Worm (Caenorhabditis elegans): ENCODE results near the gene acy-1.

Gene acy-1

ce11 chrIII:4731295-4731988, 9.5 kb downstream of the acy-1 start, which contains the start of gene F17C8.3:
F17C8.3 (plus strand) TSS chrIII:4731938.
- TF ChIP-seq C34F6.9 (tag; optimal IDR thresholded peaks at IDR 0.05): peak; percentile 47
- TF ChIP-seq F13H6.1 (tag; optimal IDR thresholded peaks at IDR 0.05): peak; percentile 73
- no peak for TF ChIP-seq nhr-6 (tag; optimal IDR thresholded peaks at IDR 0.05)
- no peak for TF ChIP-seq nhr-25 (tag; optimal IDR thresholded peaks at IDR 0.05)
- TF ChIP-seq nhr-21 (tag; optimal IDR thresholded peaks at IDR 0.05): no peak
- TF ChIP-seq mab-5 (tag; optimal IDR thresholded peaks at IDR 0.05): peak; percentile 32
- no peak for TF ChIP-seq nhr-11 (tag; optimal IDR thresholded peaks at IDR 0.05)
- peak; percentile 15 for TF ChIP-seq nhr-129 (tag; optimal IDR thresholded peaks at IDR 0.05)
- TF ChIP-seq egl-27 (tag; optimal IDR thresholded peaks at IDR 0.05): no peak
- TF ChIP-seq fos-1 (tag; optimal IDR thresholded peaks at IDR 0.05): no peak
- TF ChIP-seq elt-3 (tag; optimal IDR thresholded peaks at IDR 0.05): no peak
- no peak for TF ChIP-seq ZK546.5 (tag; optimal IDR thresholded peaks at IDR 0.05)
- TF ChIP-seq mdl-1 (tag; optimal IDR thresholded peaks at IDR 0.05): no peak
- peak in 1 of 2 experiments; percentile 56 for TF ChIP-seq lsy-2 (tag; optimal IDR thresholded peaks at IDR 0.05)
- TF ChIP-seq sem-4 (tag; optimal IDR thresholded peaks at IDR 0.05): no peak
- TF ChIP-seq ama-1 (optimal IDR thresholded peaks at IDR 0.05): no peak
- TF ChIP-seq unc-55 (GFP tag; optimal IDR thresholded peaks at IDR 0.05): no peak
- no peak for TF ChIP-seq ceh-82 (tag; optimal IDR thresholded peaks at IDR 0.05)
- peak; percentile 56 for TF ChIP-seq sma-9 (GFP tag; optimal IDR thresholded peaks at IDR 0.05)
- no peak for TF ChIP-seq sma-9 (tag; optimal IDR thresholded peaks at IDR 0.05)

DNA sequence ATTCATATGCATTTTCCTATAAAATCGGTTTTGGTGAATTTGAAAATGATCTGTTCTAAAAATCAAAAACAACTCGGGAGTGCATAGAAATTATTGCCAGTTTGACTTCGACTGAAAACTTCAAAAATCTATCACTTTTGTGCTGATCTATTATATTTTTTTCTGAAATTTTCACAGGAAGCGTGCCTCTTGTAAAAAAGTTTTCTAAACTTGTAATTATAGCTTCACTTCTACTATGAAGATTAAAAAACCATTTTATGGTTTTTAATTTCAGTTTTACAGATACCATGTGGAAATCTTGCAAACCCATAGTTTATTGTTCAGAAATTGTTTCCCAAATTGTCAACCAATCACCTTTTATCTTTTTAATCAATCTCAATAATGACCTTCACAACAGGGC, 12.2 kb downstream of the acy-1 start, which contains the start of gene F17C8.9:
TSS of gene F17C8.9 (plus strand) at position 301 of the 400 bp plus-strand sequence.
- TF ChIP-seq F13H6.1 (tag; optimal IDR thresholded peaks at IDR 0.05) (no peak), unc-55 (GFP tag; optimal IDR thresholded peaks at IDR 0.05) (no peak), mab-5 (tag; optimal IDR thresholded peaks at IDR 0.05) (no peak), nhr-12 (tag; optimal IDR thresholded peaks at IDR 0.05) (no peak), skn-1 (tag; optimal IDR thresholded peaks at IDR 0.05) (no peak), ztf-11 (tag; optimal IDR thresholded peaks at IDR 0.05) (no peak)

DNA sequence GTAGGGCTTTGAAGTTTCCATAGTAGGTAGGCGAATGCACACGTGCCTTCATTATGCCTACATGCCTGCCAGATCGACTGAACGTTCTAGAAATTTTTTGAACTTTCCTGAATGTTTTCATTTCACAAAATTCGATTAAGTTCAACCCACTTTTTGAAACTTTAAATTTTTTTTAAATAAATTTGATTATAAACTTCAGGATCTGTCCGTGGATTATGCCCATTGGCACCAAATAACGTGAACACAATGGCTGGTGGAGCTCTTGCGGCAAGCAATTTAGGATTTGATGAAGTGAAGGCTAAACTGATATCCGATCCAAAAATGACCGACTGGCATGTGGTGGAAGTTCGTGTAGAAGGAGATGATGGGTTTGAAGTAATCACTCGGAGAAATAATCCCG, 13.5 kb downstream of the acy-1 start, which contains the start of gene F17C8.7:
TSS of gene F17C8.7 (plus strand) at position 301 of the 400 bp plus-strand sequence.
- no peak for TF ChIP-seq nhr-6 (tag; optimal IDR thresholded peaks at IDR 0.05)
- no peak for TF ChIP-seq sem-4 (tag; optimal IDR thresholded peaks at IDR 0.05)
- no peak for TF ChIP-seq ama-1 (optimal IDR thresholded peaks at IDR 0.05)
- no peak for TF ChIP-seq sma-9 (GFP tag; optimal IDR thresholded peaks at IDR 0.05)
- TF ChIP-seq sma-9 (tag; optimal IDR thresholded peaks at IDR 0.05): no peak
- no peak for TF ChIP-seq nhr-77 (tag; optimal IDR thresholded peaks at IDR 0.05)
- TF ChIP-seq mbf-1 (tag; optimal IDR thresholded peaks at IDR 0.05): no peak
- no peak for TF ChIP-seq nhr-25 (tag; optimal IDR thresholded peaks at IDR 0.05)
- no peak for TF ChIP-seq lin-13 (GFP tag; optimal IDR thresholded peaks at IDR 0.05)
- no peak for TF ChIP-seq snpc-4 (tag; optimal IDR thresholded peaks at IDR 0.05)
- no peak for TF ChIP-seq lin-11 (tag; optimal IDR thresholded peaks at IDR 0.05)
- no peak for TF ChIP-seq egl-27 (tag; optimal IDR thresholded peaks at IDR 0.05)
- TF ChIP-seq ztf-4 (tag; optimal IDR thresholded peaks at IDR 0.05): no peak
- TF ChIP-seq alr-1 (tag; optimal IDR thresholded peaks at IDR 0.05): no peak
- no peak for TF ChIP-seq nhr-129 (tag; optimal IDR thresholded peaks at IDR 0.05)
- TF ChIP-seq dmd-4 (tag; optimal IDR thresholded peaks at IDR 0.05): no peak
- no peak for TF ChIP-seq skn-1 (tag; optimal IDR thresholded peaks at IDR 0.05)
- TF ChIP-seq F13H6.1 (tag; optimal IDR thresholded peaks at IDR 0.05): no peak

ce11 chrIII:4739975-4740374, 18.1 kb downstream of the acy-1 start, which contains the start of gene ras-2:
ras-2 (minus strand) TSS chrIII:4740075.
- TF ChIP-seq C34F6.9 (tag; optimal IDR thresholded peaks at IDR 0.05) (no peak), elt-1 (tag; optimal IDR thresholded peaks at IDR 0.05) (no peak), crh-2 (tag; optimal IDR thresholded peaks at IDR 0.05) (no peak), lsy-2 (tag; optimal IDR thresholded peaks at IDR 0.05) (no peak), unc-55 (GFP tag; optimal IDR thresholded peaks at IDR 0.05) (no peak), nhr-12 (tag; optimal IDR thresholded peaks at IDR 0.05) (no peak), snpc-4 (tag; optimal IDR thresholded peaks at IDR 0.05) (no peak), R02D3.7 (tag; optimal IDR thresholded peaks at IDR 0.05) (no peak), nhr-23 (tag; optimal IDR thresholded peaks at IDR 0.05) (no peak), peb-1 (tag; optimal IDR thresholded peaks at IDR 0.05) (no peak), dmd-4 (tag; optimal IDR thresholded peaks at IDR 0.05) (no peak), lin-39 (tag; optimal IDR thresholded peaks at IDR 0.05) (no peak)
